Fruit fly (Drosophila melanogaster) whole organism, embryonic: ENCODE results near the gene cold.

Experiments
- Atf-2 ChIP-seq: fragments of 200-800 bp; sonication (Bioruptor generic); optimal IDR thresholded peaks from 2 replicates; lab custom pipeline; 2016; ENCODE audit warnings: missing biosample characterization, missing genetic modification characterization
- Atf3 ChIP-seq: fragments of 200-800 bp; sonication (Bioruptor generic); optimal IDR thresholded peaks from 3 replicates; lab custom pipeline; 2016; ENCODE audit warnings: missing biosample characterization, missing genetic modification characterization
- BEAF-32 ChIP-seq: fragments of 200-800 bp; sonication (Bioruptor generic); optimal IDR thresholded peaks from 3 replicates; lab custom pipeline; 2017; ENCODE audit warnings: missing biosample characterization, missing genetic modification characterization, mild to moderate bottlenecking, moderate library complexity, missing genetic modification reagents
- Bgb ChIP-seq: fragments of 200-800 bp; sonication (Bioruptor generic); IDR thresholded peaks from 2 replicates; pipeline ENCODE4 v1.3.6; 2022; ENCODE audit warnings: missing biosample characterization, missing genetic modification characterization; ENCODE audit not compliant: partially characterized antibody
- CG12236 ChIP-seq: fragments of 200-800 bp; sonication (Bioruptor generic); optimal IDR thresholded peaks from 2 replicates; lab custom pipeline; 2016; ENCODE audit warnings: missing biosample characterization, missing genetic modification characterization
- CG13123 ChIP-seq: fragments of 200-800 bp; sonication (Bioruptor generic); optimal IDR thresholded peaks from 2 replicates; lab custom pipeline; 2016; ENCODE audit warnings: missing biosample characterization, missing genetic modification characterization
- CG13624 ChIP-seq: fragments of 200-800 bp; sonication (Bioruptor generic); optimal IDR thresholded peaks from 2 replicates; lab custom pipeline; 2016; ENCODE audit warnings: missing biosample characterization, missing genetic modification characterization
- CG14441 ChIP-seq: fragments of 200-800 bp; sonication (Bioruptor generic); IDR thresholded peaks from 2 replicates; pipeline ENCODE4 v1.3.6; 2022; ENCODE audit warnings: missing biosample characterization, missing genetic modification characterization
- CG1602 ChIP-seq: fragments of 200-800 bp; sonication (Bioruptor generic); optimal IDR thresholded peaks from 3 replicates; lab custom pipeline; 2016; ENCODE audit warnings: missing biosample characterization, missing genetic modification characterization
- CG16863 ChIP-seq: fragments of 200-800 bp; sonication (Bioruptor generic); optimal IDR thresholded peaks from 3 replicates; lab custom pipeline; 2016; ENCODE audit warnings: missing biosample characterization, missing genetic modification characterization
- CG2889 ChIP-seq: fragments of 200-800 bp; sonication (Bioruptor generic); IDR thresholded peaks from 3 replicates; pipeline ENCODE4 v1.3.6; 2022; ENCODE audit warnings: missing biosample characterization, missing genetic modification characterization
- CG32532 ChIP-seq: fragments of 200-800 bp; sonication (Bioruptor generic); IDR thresholded peaks from 2 replicates; pipeline ENCODE4 v1.3.6; 2022; ENCODE audit warnings: missing biosample characterization, missing genetic modification characterization
- CG32767 ChIP-seq: fragments of 200-800 bp; sonication (Bioruptor generic); IDR thresholded peaks from 2 replicates; pipeline ENCODE4 v1.3.6; 2022; ENCODE audit warnings: missing biosample characterization, missing genetic modification characterization
- CG34224 ChIP-seq: fragments of 200-800 bp; sonication (Bioruptor generic); IDR thresholded peaks from 3 replicates; pipeline ENCODE4 v1.3.6; 2022; ENCODE audit warnings: missing biosample characterization, missing genetic modification characterization; ENCODE audit not compliant: partially characterized antibody
- CG42726 ChIP-seq: fragments of 200-800 bp; sonication (Bioruptor generic); IDR thresholded peaks from 2 replicates; pipeline ENCODE4 v1.3.6; 2022; ENCODE audit warnings: missing biosample characterization, missing genetic modification characterization; ENCODE audit not compliant: partially characterized antibody
- CG4328 ChIP-seq: fragments of 200-800 bp; sonication (Bioruptor generic); optimal IDR thresholded peaks from 3 replicates; lab custom pipeline; 2017; ENCODE audit warnings: missing biosample characterization, missing genetic modification reagents, missing genetic modification characterization
- CG4404 ChIP-seq: fragments of 200-800 bp; sonication (Bioruptor generic); IDR thresholded peaks from 2 replicates; pipeline ENCODE4 v1.3.6; 2022; ENCODE audit warnings: missing biosample characterization, missing genetic modification characterization
- CG4730 ChIP-seq: fragments of 200-800 bp; sonication (Bioruptor generic); IDR thresholded peaks from 2 replicates; pipeline ENCODE4 v1.3.6; 2022; ENCODE audit warnings: missing biosample characterization, missing genetic modification characterization
- CG7271 ChIP-seq: fragments of 200-800 bp; sonication (Bioruptor generic); optimal IDR thresholded peaks from 2 replicates; lab custom pipeline; 2018; ENCODE audit warnings: missing biosample characterization, mild to moderate bottlenecking, missing genetic modification characterization, moderate library complexity
- CG9727 ChIP-seq: fragments of 200-800 bp; sonication (Bioruptor generic); optimal IDR thresholded peaks from 3 replicates; lab custom pipeline; 2017; ENCODE audit warnings: missing biosample characterization, mild to moderate bottlenecking, missing genetic modification characterization
- CoRest ChIP-seq: fragments of 200-800 bp; sonication (Bioruptor generic); optimal IDR thresholded peaks from 3 replicates; lab custom pipeline; 2018; ENCODE audit warnings: missing biosample characterization, mild to moderate bottlenecking, missing genetic modification characterization, moderate library complexity
- E2f2 ChIP-seq: fragments of 200-800 bp; sonication (Bioruptor generic); IDR thresholded peaks from 2 replicates; pipeline ENCODE4 v1.3.6; 2022; ENCODE audit warnings: missing biosample characterization, missing genetic modification characterization
- Ets65A ChIP-seq: fragments of 200-800 bp; sonication (Bioruptor generic); peaks from one replicate; lab custom pipeline; 2016; ENCODE audit warnings: missing biosample characterization, missing genetic modification characterization
- Fer1 ChIP-seq: fragments of 200-800 bp; sonication (Bioruptor generic); optimal IDR thresholded peaks from 2 replicates; lab custom pipeline; 2017; ENCODE audit warnings: missing biosample characterization, mild to moderate bottlenecking, missing genetic modification characterization
- Fer2 ChIP-seq: fragments of 200-800 bp; sonication (Bioruptor generic); optimal IDR thresholded peaks from 2 replicates; lab custom pipeline; 2018; ENCODE audit warnings: missing biosample characterization, mild to moderate bottlenecking, missing genetic modification characterization, moderate library complexity
- Hr51 ChIP-seq, 2 experiments: fragments of 200-800 bp; sonication (Bioruptor generic); optimal IDR thresholded peaks; 2 replicates in 1 of 2; 3 replicates in 1 of 2; lab custom pipeline; 2016 to 2018; ENCODE audit warnings: missing biosample characterization in 2 of 2, missing genetic modification characterization in 2 of 2, mild to moderate bottlenecking in 1 of 2, moderate library complexity in 1 of 2
- Jarid2 ChIP-seq: fragments of 200-800 bp; sonication (Bioruptor generic); optimal IDR thresholded peaks from 3 replicates; lab custom pipeline; 2017; ENCODE audit warnings: mild to moderate bottlenecking, missing biosample characterization, missing genetic modification reagents, missing genetic modification characterization
- NfI ChIP-seq: fragments of 200-800 bp; sonication (Bioruptor generic); optimal IDR thresholded peaks from 3 replicates; lab custom pipeline; 2018; ENCODE audit warnings: missing biosample characterization, mild to moderate bottlenecking, missing genetic modification characterization, moderate library complexity
- Pdp1 ChIP-seq, 2 experiments: fragments of 200-800 bp; sonication (Bioruptor generic); optimal IDR thresholded peaks; 3 replicates each; lab custom pipeline; 2016; ENCODE audit warnings: missing biosample characterization in 2 of 2, missing genetic modification characterization in 2 of 2, mild to moderate bottlenecking in 1 of 2, moderate library complexity in 1 of 2
- Sin3A ChIP-seq: fragments of >200 bp; optimal IDR thresholded peaks from 2 replicates; lab custom pipeline; 2018
- Six4 ChIP-seq: fragments of 200-800 bp; sonication (Bioruptor generic); optimal IDR thresholded peaks from 2 replicates; lab custom pipeline; 2016; ENCODE audit warnings: missing biosample characterization, missing genetic modification characterization
- Sry-δ ChIP-seq: fragments of 200-800 bp; sonication (Bioruptor generic); optimal IDR thresholded peaks from 2 replicates; lab custom pipeline; 2016; ENCODE audit warnings: missing biosample characterization, missing genetic modification characterization
- Stat92E ChIP-seq, 3 experiments: fragments of >200 bp in 2 of 3; fragments of 200-800 bp in 1 of 3; sonication (Bioruptor generic) in 1 of 3; optimal IDR thresholded peaks; 2 replicates each; lab custom pipeline; 2017 to 2019; ENCODE audit warnings: missing biosample characterization in 3 of 3, missing genetic modification characterization in 3 of 3, mild to moderate bottlenecking in 1 of 3, moderate library complexity in 1 of 3
- Xrp1 ChIP-seq: fragments of 200-800 bp; sonication (Bioruptor generic); IDR thresholded peaks from 2 replicates; pipeline ENCODE4 v1.3.6; 2022; ENCODE audit warnings: missing biosample characterization, missing genetic modification characterization
- aop ChIP-seq: fragments of 200-800 bp; sonication (Bioruptor generic); IDR thresholded peaks from 2 replicates; pipeline ENCODE4 v1.3.6; 2022; ENCODE audit warnings: missing biosample characterization, missing genetic modification characterization
- cato ChIP-seq: fragments of 200-800 bp; sonication (Bioruptor generic); optimal IDR thresholded peaks from 2 replicates; lab custom pipeline; 2016; ENCODE audit warnings: missing biosample characterization, missing genetic modification characterization, borderline replicate concordance
- chm ChIP-seq: fragments of 200-800 bp; sonication (Bioruptor generic); IDR thresholded peaks from 2 replicates; pipeline ENCODE4 v1.3.6; 2022; ENCODE audit warnings: missing biosample characterization, missing genetic modification characterization
- dm ChIP-seq: fragments of 200-800 bp; sonication (Bioruptor generic); optimal IDR thresholded peaks from 3 replicates; lab custom pipeline; 2016; ENCODE audit warnings: missing biosample characterization, missing genetic modification characterization
- hbn ChIP-seq: fragments of 200-800 bp; sonication (Bioruptor generic); IDR thresholded peaks from 2 replicates; pipeline ENCODE4 v1.3.6; 2022; ENCODE audit warnings: missing biosample characterization, missing genetic modification characterization; ENCODE audit not compliant: partially characterized antibody
- her ChIP-seq: fragments of 200-800 bp; sonication (Bioruptor generic); optimal IDR thresholded peaks from 2 replicates; lab custom pipeline; 2016; ENCODE audit warnings: missing biosample characterization, missing genetic modification characterization
- insv ChIP-seq, 2 experiments: fragments of 200-800 bp; sonication (Bioruptor generic); optimal IDR thresholded peaks; 3 replicates each; lab custom pipeline; 2016 to 2018; ENCODE audit warnings: missing biosample characterization in 2 of 2, missing genetic modification characterization in 2 of 2
- lmd ChIP-seq: fragments of 200-800 bp; sonication (Bioruptor generic); IDR thresholded peaks from 2 replicates; pipeline ENCODE4 v1.3.6; 2022; ENCODE audit warnings: missing biosample characterization, missing genetic modification characterization
- maf-S ChIP-seq: fragments of 200-800 bp; sonication (Bioruptor generic); optimal IDR thresholded peaks from 2 replicates; lab custom pipeline; 2016; ENCODE audit warnings: missing biosample characterization, missing genetic modification characterization
- onecut ChIP-seq: fragments of 200-800 bp; sonication (Bioruptor generic); IDR thresholded peaks from 2 replicates; pipeline ENCODE4 v1.3.6; 2022; ENCODE audit warnings: missing biosample characterization, missing genetic modification characterization
- pan ChIP-seq, 4 experiments: fragments of >200 bp in 3 of 4; fragments of 200-800 bp in 1 of 4; sonication (Bioruptor generic) in 1 of 4; optimal IDR thresholded peaks in 3 of 4; IDR thresholded peaks in 1 of 4; 2 replicates each; pipeline versions ENCODE4 v1.3.6 to Lab custom; 2017 to 2022; ENCODE audit warnings: missing biosample characterization in 2 of 4, missing genetic modification characterization in 2 of 4, mixed read lengths in 1 of 4
- phol ChIP-seq: fragments of 200-800 bp; sonication (Bioruptor generic); optimal IDR thresholded peaks from 3 replicates; lab custom pipeline; 2018; ENCODE audit warnings: missing biosample characterization, mild to moderate bottlenecking, missing genetic modification characterization, moderate library complexity
- repo ChIP-seq: fragments of 200-800 bp; sonication (Bioruptor generic); optimal IDR thresholded peaks from 2 replicates; lab custom pipeline; 2016; ENCODE audit warnings: missing biosample characterization, missing genetic modification characterization
- sim ChIP-seq: fragments of 200-800 bp; sonication (Bioruptor generic); IDR thresholded peaks from 2 replicates; pipeline ENCODE4 v1.3.6; 2022; ENCODE audit warnings: missing biosample characterization, missing genetic modification characterization
- sr ChIP-seq: fragments of 200-800 bp; sonication (Bioruptor generic); IDR thresholded peaks from 3 replicates; pipeline ENCODE4 v1.3.6; 2022; ENCODE audit warnings: missing biosample characterization, missing genetic modification characterization
- tna ChIP-seq: fragments of 200-800 bp; sonication (Bioruptor generic); IDR thresholded peaks from 2 replicates; pipeline ENCODE4 v1.3.6; 2022; ENCODE audit warnings: missing biosample characterization, missing genetic modification characterization; ENCODE audit not compliant: partially characterized antibody

cold gene

DNA sequence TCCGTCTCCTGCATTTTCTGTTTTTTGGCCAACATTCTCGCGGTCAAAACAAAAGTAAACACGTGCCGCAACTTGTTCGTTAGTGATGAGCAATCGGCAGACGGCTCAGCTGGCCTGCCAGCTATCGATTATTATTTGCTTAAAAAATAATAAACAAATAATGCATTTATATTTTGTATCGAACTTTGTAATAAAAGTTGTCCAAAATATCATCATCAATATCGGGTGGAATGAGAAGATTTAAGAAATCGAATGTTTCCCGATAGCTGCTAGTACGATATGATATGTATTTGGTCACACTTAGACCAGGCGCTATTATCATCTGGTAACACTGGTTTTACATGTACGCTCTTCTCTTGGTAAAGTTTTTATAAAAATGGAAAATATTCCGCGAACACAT lies 6.1 kb upstream of the cold start, which contains the start of the genes Nle and Sf3b1 (continued):
- TF ChIP-seq NfI: no peak
- TF ChIP-seq CG12236: peak; percentile 9
- TF ChIP-seq sr: no peak
- peak; percentile 42 for TF ChIP-seq Six4
- no peak; the same call in 1 of the 2 replicates for TF ChIP-seq CG4404
- TF ChIP-seq Fer1: peak; percentile 46
- peak; percentile 16 for TF ChIP-seq repo (GFP tag; lab: Kevin White, UChicago)
- TF ChIP-seq Xrp1: peak; percentile 50; the same call in 1 of the 2 replicates
- TF ChIP-seq CG32767 (GFP tag; lab: Robert Waterston, UW): no peak
- TF ChIP-seq CG32532 (GFP tag; lab: Robert Waterston, UW): peak; percentile 68
- no peak for TF ChIP-seq Hr51 (GFP tag; optimal IDR thresholded peaks at IDR 0.05; lab: Kevin White, UChicago)
- TF ChIP-seq CG4328 (GFP tag; lab: Kevin White, UChicago): peak; percentile 52
- TF ChIP-seq her (GFP tag; lab: Kevin White, UChicago): no peak
- peak; percentile 28 for TF ChIP-seq Atf-2 (GFP tag; lab: Kevin White, UChicago)
- TF ChIP-seq Bgb: peak; percentile 89
- peak; percentile 93 for TF ChIP-seq Sry-δ (GFP tag; lab: Kevin White, UChicago)
- TF ChIP-seq phol: peak; percentile 77
- peak; percentile 97 for TF ChIP-seq hbn
- TF ChIP-seq CG16863 (GFP tag; lab: Kevin White, UChicago): peak; percentile 27
- peak; percentile 21 for TF ChIP-seq cato (GFP tag; lab: Kevin White, UChicago)
- no peak for TF ChIP-seq CG4730 (GFP tag; lab: Robert Waterston, UW)
- peak; percentile 57 for TF ChIP-seq E2f2 (GFP tag; lab: Robert Waterston, UW)
- peak; percentile 27 for TF ChIP-seq CG1602 (GFP tag; lab: Kevin White, UChicago)
- peak; percentile 6; the same call in 1 of the 2 replicates for TF ChIP-seq lmd
- peak; percentile 13 for TF ChIP-seq maf-S (GFP tag; lab: Kevin White, UChicago)
- TF ChIP-seq insv (GFP tag; optimal IDR thresholded peaks at IDR 0.05; lab: Kevin White, UChicago): no peak
- peak; percentile 60 for TF ChIP-seq CoRest (tag; lab: Kevin White, UChicago)
- peak in 1 of 2 experiments; percentile 48 for TF ChIP-seq Pdp1 (GFP tag; optimal IDR thresholded peaks at IDR 0.05; lab: Kevin White, UChicago)
- peak; percentile 12 for TF ChIP-seq Atf3 (GFP tag; lab: Kevin White, UChicago)
- TF ChIP-seq Ets65A (GFP tag; lab: Kevin White, UChicago): peak; percentile 91
- TF ChIP-seq CG42726: peak; percentile 89; the same call in 1 of the 2 replicates
- TF ChIP-seq tna (GFP tag; lab: Robert Waterston, UW): peak; percentile 82
- TF ChIP-seq Stat92E (GFP tag; optimal IDR thresholded peaks at IDR 0.05; lab: Kevin White, UChicago): peak in 1 of 3 experiments; percentile 35
- peak; percentile 18 for TF ChIP-seq CG9727 (GFP tag; lab: Kevin White, UChicago)
- TF ChIP-seq pan (optimal IDR thresholded peaks at IDR 0.05; lab: Kevin White, UChicago): no peak
- peak in 1 of 2 experiments; percentile 34 for TF ChIP-seq pan (GFP tag; optimal IDR thresholded peaks at IDR 0.05 in 1 of 2, IDR thresholded peaks at IDR 0.05 in 1 of 2)
- 0 out of 2 replicates have a peak, but pooled peaks have one; percentile 16 for TF ChIP-seq onecut (GFP tag; lab: Robert Waterston, UW)
- 0 out of 2 replicates have a peak, but pooled peaks have one; percentile 33 for TF ChIP-seq CG14441
- TF ChIP-seq dm (GFP tag; lab: Kevin White, UChicago): peak; percentile 89
- no peak for TF ChIP-seq Jarid2 (GFP tag; lab: Kevin White, UChicago)
- no peak for TF ChIP-seq aop (GFP tag; lab: Robert Waterston, UW)
- TF ChIP-seq CG13624 (GFP tag; lab: Kevin White, UChicago): peak; percentile 35
- TF ChIP-seq Sin3A (lab: Kevin White, UChicago): peak; percentile 81
- TF ChIP-seq Fer2 (tag; lab: Kevin White, UChicago): peak; percentile 53
- TF ChIP-seq sim: no peak
- TF ChIP-seq CG13123 (GFP tag; lab: Kevin White, UChicago): no peak
- no peak for TF ChIP-seq chm (GFP tag; lab: Robert Waterston, UW)
- peak; percentile 7 for TF ChIP-seq CG7271 (tag; lab: Kevin White, UChicago)
- TF ChIP-seq CG34224 (GFP tag; lab: Robert Waterston, UW): peak; percentile 96
- TF ChIP-seq BEAF-32 (GFP tag; lab: Kevin White, UChicago): peak; percentile 96
- no peak for TF ChIP-seq CG2889
